Worm (Caenorhabditis elegans) whole organism, midembryonic: ENCODE results near the gene ZK1320.3.

Source experiments
- T22C8.4 ChIP-seq: fragments of 200-800 bp; sonication (Bioruptor generic); IDR thresholded peaks from 2 replicates; pipeline ENCODE4 v1.3.6; 2022; ENCODE audit warnings: missing genetic modification characterization, missing compliant biosample characterization
- cog-1 ChIP-seq: sonication (generic microtip); optimal IDR thresholded peaks from 2 replicates; lab custom pipeline; 2016; ENCODE audit warnings: missing genetic modification characterization, missing compliant biosample characterization
- flt-1 ChIP-seq: fragments of 200-800 bp; sonication (Bioruptor generic); IDR thresholded peaks from 2 replicates; pipeline ENCODE4 v1.3.6; 2022; ENCODE audit warnings: missing genetic modification characterization, missing compliant biosample characterization
- klf-2 ChIP-seq: fragments of 200-800 bp; sonication (Bioruptor generic); conservative IDR thresholded peaks from 2 replicates; pipeline ENCODE4 v1.3.6; 2022; ENCODE audit warnings: missing genetic modification reagents, missing genetic modification characterization, missing compliant biosample characterization
- med-1 ChIP-seq: sonication (generic microtip); optimal IDR thresholded peaks from 2 replicates; lab custom pipeline; 2017; ENCODE audit warnings: missing genetic modification characterization, mild to moderate bottlenecking, missing compliant biosample characterization, antibody characterized with exemption, missing genetic modification reagents; ENCODE audit not compliant: insufficient read depth
- ref-1 ChIP-seq: fragments of 200-800 bp; sonication (Bioruptor generic); conservative IDR thresholded peaks from 2 replicates; pipeline ENCODE4 v1.3.6; 2022; ENCODE audit warnings: missing genetic modification reagents, missing genetic modification characterization, missing compliant biosample characterization
- tab-1 ChIP-seq: fragments of 200-800 bp; sonication (Bioruptor generic); IDR thresholded peaks from 2 replicates; pipeline ENCODE4 v1.3.6; 2022; ENCODE audit warnings: missing genetic modification characterization, missing compliant biosample characterization
- ztf-23 ChIP-seq: fragments of 200-800 bp; sonication (Bioruptor generic); IDR thresholded peaks from 2 replicates; pipeline ENCODE4 v1.3.6; 2022; ENCODE audit warnings: missing genetic modification reagents, missing genetic modification characterization, missing compliant biosample characterization
- ztf-29 ChIP-seq: fragments of 200-800 bp; sonication (Bioruptor generic); IDR thresholded peaks from 2 replicates; pipeline ENCODE4 v1.3.6; 2022; ENCODE audit warnings: missing genetic modification reagents, missing genetic modification characterization, missing compliant biosample characterization

ZK1320.3 gene

ce11 chrII:9611347-9611923 is 48.8 kb downstream of the ZK1320.3 start, which contains the start of the genes T15H9.5 and T15H9.4:
Gene T15H9.5, minus strand, starts transcription at chrII:9611447.
Gene T15H9.4, plus strand, starts transcription at chrII:9611873.
- TF ChIP-seq ref-1 (GFP tag; lab: Robert Waterston, UW) (no peak), klf-2 (no peak), ztf-29 (GFP tag; lab: Robert Waterston, UW) (no peak), med-1 (GFP tag; lab: Kevin White, UChicago) (no peak), cog-1 (no peak), tab-1 (GFP tag; lab: Robert Waterston, UW) (no peak)

- TF ChIP-seq ztf-29 (GFP tag; lab: Robert Waterston, UW) (no peak), med-1 (GFP tag; lab: Kevin White, UChicago) (no peak), klf-2 (no peak), cog-1 (no peak), flt-1 (GFP tag; lab: Robert Waterston, UW) (no peak), ref-1 (GFP tag; lab: Robert Waterston, UW) (no peak), T22C8.4 (no peak), tab-1 (GFP tag; lab: Robert Waterston, UW) (no peak), ztf-23 (GFP tag; lab: Robert Waterston, UW) (no peak)
Measured at ce11 chrII:9609296-9609695, 50.9 kb downstream of the ZK1320.3 start, which contains the start of gene pap-2. Gene pap-2, minus strand, starts transcription at chrII:9609396.
